Worm (Caenorhabditis elegans) whole organism, late embryonic: ENCODE measurements around the gene Y39A1A.31.

Experiments used
- C08G9.2 ChIP-seq: sonication (generic microtip); optimal IDR thresholded peaks from 2 replicates; lab custom pipeline; 2016; ENCODE audit warnings: mild to moderate bottlenecking, missing genetic modification characterization, moderate library complexity, missing compliant biosample characterization
- C38D4.7 ChIP-seq: fragments of 200-800 bp; sonication (Bioruptor generic); optimal IDR thresholded peaks from 2 replicates; lab custom pipeline; 2018; ENCODE audit warnings: mild to moderate bottlenecking, missing genetic modification characterization, moderate library complexity, missing compliant biosample characterization
- K02D7.2 ChIP-seq: sonication (generic microtip); optimal IDR thresholded peaks from 2 replicates; lab custom pipeline; 2017; ENCODE audit warnings: mild to moderate bottlenecking, missing genetic modification characterization, missing compliant biosample characterization
- K09A11.1 ChIP-seq: sonication (generic microtip); optimal IDR thresholded peaks from 2 replicates; lab custom pipeline; 2017; ENCODE audit warnings: antibody characterized with exemption, mild to moderate bottlenecking, missing genetic modification characterization, missing compliant biosample characterization; ENCODE audit not compliant: insufficient read depth
- T23F11.4 ChIP-seq: fragments of 200-800 bp; sonication (Bioruptor generic); optimal IDR thresholded peaks from 2 replicates; lab custom pipeline; 2018; ENCODE audit warnings: mild to moderate bottlenecking, missing genetic modification characterization, missing compliant biosample characterization
- Y22D7AL.16 ChIP-seq: sonication (generic microtip); optimal IDR thresholded peaks from 2 replicates; lab custom pipeline; 2016; ENCODE audit warnings: missing genetic modification characterization, missing compliant biosample characterization
- ahr-1 ChIP-seq: sonication (generic microtip); optimal IDR thresholded peaks from 2 replicates; lab custom pipeline; 2016; ENCODE audit warnings: missing genetic modification characterization, missing compliant biosample characterization
- ceh-19 ChIP-seq: fragments of 200-800 bp; sonication (Bioruptor generic); optimal IDR thresholded peaks from 2 replicates; lab custom pipeline; 2018; ENCODE audit warnings: mild to moderate bottlenecking, missing genetic modification characterization, missing compliant biosample characterization
- ceh-2 ChIP-seq: sonication (generic microtip); optimal IDR thresholded peaks from 2 replicates; lab custom pipeline; 2016; ENCODE audit warnings: missing genotype, missing genetic modification characterization, missing compliant biosample characterization
- ceh-30 ChIP-seq: fragments of 150-350 bp; optimal IDR thresholded peaks from 2 replicates; lab custom pipeline; 2014; ENCODE audit warnings: missing biosample characterization, missing genetic modification characterization
- ceh-31 ChIP-seq: sonication (generic microtip); optimal IDR thresholded peaks from 2 replicates; lab custom pipeline; 2016; ENCODE audit warnings: missing genetic modification characterization, missing compliant biosample characterization
- ceh-34 ChIP-seq: sonication (generic microtip); optimal IDR thresholded peaks from 2 replicates; lab custom pipeline; 2016; ENCODE audit warnings: mild to moderate bottlenecking, missing genetic modification characterization, missing compliant biosample characterization
- ceh-45 ChIP-seq: fragments of 200-800 bp; sonication (Bioruptor generic); IDR thresholded peaks from 2 replicates; pipeline ENCODE4 v1.3.6; 2022; ENCODE audit warnings: missing genetic modification reagents, missing genetic modification characterization, missing compliant biosample characterization
- ceh-48 ChIP-seq: sonication (generic microtip); optimal IDR thresholded peaks from 2 replicates; lab custom pipeline; 2016; ENCODE audit warnings: missing genetic modification characterization, inconsistent platforms, missing compliant biosample characterization
- ceh-6 ChIP-seq: fragments of 200-800 bp; sonication (Bioruptor generic); optimal IDR thresholded peaks from 2 replicates; lab custom pipeline; 2018; ENCODE audit warnings: mild to moderate bottlenecking, missing genetic modification characterization, missing compliant biosample characterization
- che-1 ChIP-seq: sonication (generic microtip); optimal IDR thresholded peaks from 2 replicates; lab custom pipeline; 2016; ENCODE audit warnings: mild to moderate bottlenecking, missing genetic modification characterization, missing compliant biosample characterization
- dmd-4 ChIP-seq: sonication (generic microtip); optimal IDR thresholded peaks from 2 replicates; lab custom pipeline; 2016; ENCODE audit warnings: borderline replicate concordance, missing genetic modification characterization, missing compliant biosample characterization
- elt-2 ChIP-seq: sonication (generic microtip); optimal IDR thresholded peaks from 2 replicates; lab custom pipeline; 2016; ENCODE audit warnings: missing genetic modification reagents, missing genetic modification characterization, missing compliant biosample characterization
- eyg-1 ChIP-seq: sonication (generic microtip); optimal IDR thresholded peaks from 2 replicates; lab custom pipeline; 2016; ENCODE audit warnings: missing genotype, missing genetic modification characterization, missing compliant biosample characterization
- fkh-10 ChIP-seq: fragments of 150-350 bp; optimal IDR thresholded peaks from 2 replicates; lab custom pipeline; 2014; ENCODE audit warnings: missing biosample characterization, missing genetic modification reagents, missing genetic modification characterization
- fkh-6 ChIP-seq: sonication (generic microtip); optimal IDR thresholded peaks from 2 replicates; lab custom pipeline; 2016; ENCODE audit warnings: missing genetic modification characterization, missing compliant biosample characterization
- gmeb-2 ChIP-seq: sonication (generic microtip); optimal IDR thresholded peaks from 2 replicates; lab custom pipeline; 2016; ENCODE audit warnings: missing genetic modification characterization, inconsistent platforms, missing compliant biosample characterization
- hlh-13 ChIP-seq: fragments of 200-800 bp; sonication (Bioruptor generic); optimal IDR thresholded peaks from 2 replicates; lab custom pipeline; 2018; ENCODE audit warnings: mild to moderate bottlenecking, missing genetic modification characterization, missing compliant biosample characterization
- hlh-30 ChIP-seq: sonication (generic microtip); optimal IDR thresholded peaks from 2 replicates; lab custom pipeline; 2017; ENCODE audit warnings: antibody characterized with exemption, missing genetic modification characterization, missing compliant biosample characterization; ENCODE audit not compliant: insufficient read depth
- hlh-6 ChIP-seq: sonication (generic microtip); optimal IDR thresholded peaks from 2 replicates; lab custom pipeline; 2016; ENCODE audit warnings: missing genotype, missing genetic modification characterization, missing compliant biosample characterization
- hlh-8 ChIP-seq: sonication (generic microtip); optimal IDR thresholded peaks from 2 replicates; lab custom pipeline; 2016; ENCODE audit warnings: missing genotype, missing genetic modification characterization, missing compliant biosample characterization
- lin-11 ChIP-seq: fragments of 200-800 bp; sonication (Bioruptor generic); optimal IDR thresholded peaks from 2 replicates; lab custom pipeline; 2018; ENCODE audit warnings: mild to moderate bottlenecking, missing genetic modification characterization, missing compliant biosample characterization
- mec-3 ChIP-seq: sonication (generic microtip); optimal IDR thresholded peaks from 2 replicates; lab custom pipeline; 2016; ENCODE audit warnings: borderline replicate concordance, missing genetic modification characterization, missing compliant biosample characterization
- nhr-11 ChIP-seq: fragments of 150-350 bp; optimal IDR thresholded peaks from 2 replicates; lab custom pipeline; 2014; ENCODE audit warnings: missing biosample characterization, missing genetic modification characterization
- nhr-232 ChIP-seq: sonication (generic microtip); optimal IDR thresholded peaks from 2 replicates; lab custom pipeline; 2016; ENCODE audit warnings: missing genetic modification characterization, missing compliant biosample characterization
- npax-4 ChIP-seq: sonication (generic microtip); optimal IDR thresholded peaks from 2 replicates; lab custom pipeline; 2016; ENCODE audit warnings: missing genetic modification characterization, missing compliant biosample characterization
- pag-3 ChIP-seq: sonication (generic microtip); optimal IDR thresholded peaks from 2 replicates; lab custom pipeline; 2016; ENCODE audit warnings: missing compliant biosample characterization, missing genetic modification characterization, borderline replicate concordance
- pat-9 ChIP-seq: fragments of 200-800 bp; sonication (Bioruptor generic); optimal IDR thresholded peaks from 2 replicates; lab custom pipeline; 2018; ENCODE audit warnings: mild to moderate bottlenecking, missing genetic modification characterization, moderate library complexity, missing compliant biosample characterization
- pha-2 ChIP-seq: sonication (generic microtip); optimal IDR thresholded peaks from 2 replicates; lab custom pipeline; 2017; ENCODE audit warnings: mild to moderate bottlenecking, missing genetic modification characterization, missing compliant biosample characterization
- pha-4 ChIP-seq: fragments of 150-350 bp; optimal IDR thresholded peaks from 2 replicates; lab custom pipeline; 2018; ENCODE audit warnings: missing biosample characterization, missing genetic modification reagents, missing genetic modification characterization
- pqm-1 ChIP-seq: sonication (generic microtip); optimal IDR thresholded peaks from 2 replicates; lab custom pipeline; 2016; ENCODE audit warnings: missing genetic modification characterization, missing compliant biosample characterization
- pros-1 ChIP-seq: fragments of 150-350 bp; optimal IDR thresholded peaks from 2 replicates; lab custom pipeline; 2014; ENCODE audit warnings: missing biosample characterization, missing genetic modification reagents, missing genetic modification characterization
- ref-2 ChIP-seq: sonication (generic microtip); optimal IDR thresholded peaks from 2 replicates; lab custom pipeline; 2016; ENCODE audit warnings: missing genetic modification characterization, missing compliant biosample characterization
- tbx-2 ChIP-seq: sonication (generic microtip); optimal IDR thresholded peaks from 2 replicates; lab custom pipeline; 2016; ENCODE audit warnings: missing genetic modification characterization, missing compliant biosample characterization
- tbx-7 ChIP-seq: sonication (generic microtip); optimal IDR thresholded peaks from 2 replicates; lab custom pipeline; 2016; ENCODE audit warnings: missing genotype, missing genetic modification characterization, missing compliant biosample characterization
- ttx-3 ChIP-seq: sonication (generic microtip); optimal IDR thresholded peaks from 2 replicates; lab custom pipeline; 2016; ENCODE audit warnings: missing genetic modification reagents, missing genetic modification characterization, missing compliant biosample characterization
- unc-3 ChIP-seq, 2 experiments: fragments of 200-800 bp in 1 of 2; sonication (Bioruptor generic) in 1 of 2; sonication (generic microtip) in 1 of 2; conservative IDR thresholded peaks in 1 of 2; optimal IDR thresholded peaks in 1 of 2; 2 replicates each; pipeline versions ENCODE4 v1.3.6 to Lab custom; 2016 to 2022; ENCODE audit warnings: missing compliant biosample characterization in 2 of 2, missing genetic modification characterization in 2 of 2, missing genetic modification reagents in 1 of 2
- unc-55 ChIP-seq: sonication (generic microtip); optimal IDR thresholded peaks from 2 replicates; lab custom pipeline; 2017; ENCODE audit warnings: missing biosample characterization, missing genetic modification reagents, missing genetic modification characterization
- unc-86 ChIP-seq: sonication (generic microtip); optimal IDR thresholded peaks from 2 replicates; lab custom pipeline; 2016; ENCODE audit warnings: missing genetic modification characterization, missing compliant biosample characterization
- ztf-16 ChIP-seq: sonication (generic microtip); optimal IDR thresholded peaks from 2 replicates; lab custom pipeline; 2017; ENCODE audit warnings: missing genetic modification characterization, missing compliant biosample characterization

Gene Y39A1A.31

ce11 chrIII:10654718-10655117 is 34.2 kb downstream of the Y39A1A.31 start, which contains the start of gene cnt-2:
Gene cnt-2, plus strand, starts transcription at chrIII:10655018.
- no peak for TF ChIP-seq ceh-2 (tag; lab: Kevin White, UChicago)
- no peak for TF ChIP-seq hlh-6

ce11 chrIII:10653479-10653878 is 35.5 kb downstream of the Y39A1A.31 start:
- TF ChIP-seq hlh-13 (GFP tag; lab: Kevin White, UChicago), result no peak
- TF ChIP-seq Y22D7AL.16 (tag; lab: Kevin White, UChicago), result no peak
- TF ChIP-seq ceh-30 (tag; lab: Kevin White, UChicago), result no peak
- TF ChIP-seq mec-3 (tag; lab: Kevin White, UChicago), result no peak
- no peak for TF ChIP-seq T23F11.4 (GFP tag; lab: Kevin White, UChicago)
- TF ChIP-seq ceh-2 (tag; lab: Kevin White, UChicago), result no peak
- TF ChIP-seq pqm-1, result no peak
- TF ChIP-seq tbx-2 (tag; lab: Kevin White, UChicago), result no peak
- no peak for TF ChIP-seq pag-3
- no peak for TF ChIP-seq npax-4 (tag; lab: Kevin White, UChicago)

- TF ChIP-seq tbx-7 (tag; lab: Kevin White, UChicago), result no peak
- no peak for TF ChIP-seq T23F11.4 (GFP tag; lab: Kevin White, UChicago)
- no peak for TF ChIP-seq pat-9
- TF ChIP-seq hlh-13 (GFP tag; lab: Kevin White, UChicago), result no peak
- TF ChIP-seq fkh-10 (GFP tag; lab: Kevin White, UChicago), result no peak
- TF ChIP-seq che-1 (tag; lab: Kevin White, UChicago), result no peak
- TF ChIP-seq pros-1, result no peak
- no peak for TF ChIP-seq ceh-19 (GFP tag; lab: Kevin White, UChicago)
- TF ChIP-seq pha-2 (tag; lab: Kevin White, UChicago), result no peak
- TF ChIP-seq eyg-1, result no peak
- TF ChIP-seq K02D7.2 (tag; lab: Kevin White, UChicago), result no peak
- TF ChIP-seq elt-2 (tag; lab: Kevin White, UChicago), result no peak
- TF ChIP-seq ztf-16 (tag; lab: Kevin White, UChicago), result no peak
- TF ChIP-seq ceh-48 (tag; lab: Kevin White, UChicago), result no peak
- TF ChIP-seq pha-4, result no peak
- TF ChIP-seq C38D4.7, result no peak
- no peak for TF ChIP-seq mec-3 (tag; lab: Kevin White, UChicago)
- TF ChIP-seq C08G9.2 (tag; lab: Kevin White, UChicago), result no peak
- TF ChIP-seq ahr-1 (tag; lab: Kevin White, UChicago), result no peak
Measured at ce11 chrIII:10652833-10653232, 36.1 kb downstream of the Y39A1A.31 start.

- no peak for TF ChIP-seq fkh-6 (tag; lab: Kevin White, UChicago)
- TF ChIP-seq dmd-4, result no peak
- TF ChIP-seq C38D4.7, result no peak
- no peak for TF ChIP-seq unc-86 (tag; lab: Kevin White, UChicago)
- TF ChIP-seq C08G9.2 (tag; lab: Kevin White, UChicago), result peak; percentile 4
- TF ChIP-seq unc-55 (GFP tag; lab: Kevin White, UChicago), result peak; percentile 90
- TF ChIP-seq ceh-2 (tag; lab: Kevin White, UChicago), result no peak
- no peak for TF ChIP-seq pros-1
- no peak for TF ChIP-seq ceh-6
- no peak for TF ChIP-seq unc-3 (GFP tag; conservative IDR thresholded peaks at IDR 0.05; lab: Robert Waterston, UW)
- TF ChIP-seq unc-3 (tag; optimal IDR thresholded peaks at IDR 0.05; lab: Kevin White, UChicago), result no peak
- TF ChIP-seq T23F11.4 (GFP tag; lab: Kevin White, UChicago), result no peak
- TF ChIP-seq ttx-3 (tag; lab: Kevin White, UChicago), result no peak
- TF ChIP-seq hlh-6, result no peak
- no peak for TF ChIP-seq nhr-11 (tag; lab: Kevin White, UChicago)
- TF ChIP-seq pag-3, result no peak
- TF ChIP-seq hlh-30 (tag; lab: Kevin White, UChicago), result peak; percentile 80
- peak; percentile 57 for TF ChIP-seq ceh-34
- TF ChIP-seq ceh-45 (GFP tag; lab: Robert Waterston, UW), result no peak
- TF ChIP-seq K09A11.1 (tag; lab: Kevin White, UChicago), result no peak
- TF ChIP-seq gmeb-2 (tag; lab: Kevin White, UChicago), result no peak
- no peak for TF ChIP-seq tbx-7 (tag; lab: Kevin White, UChicago)
- TF ChIP-seq lin-11 (tag; lab: Kevin White, UChicago), result no peak
- peak; percentile 50 for TF ChIP-seq ref-2 (tag; lab: Kevin White, UChicago)
- peak; percentile 77 for TF ChIP-seq ceh-48 (tag; lab: Kevin White, UChicago)
- TF ChIP-seq elt-2 (tag; lab: Kevin White, UChicago), result no peak
- TF ChIP-seq nhr-232, result no peak
- peak; percentile 67 for TF ChIP-seq ceh-31 (tag; lab: Kevin White, UChicago)
- no peak for TF ChIP-seq hlh-8
Measured at ce11 chrIII:10651634-10652033, 37.3 kb downstream of the Y39A1A.31 start.
